Fruit fly (Drosophila melanogaster) S2 (cell line): ENCODE results near the gene unc-119.

ENCODE experiments used
- CG8478 ChIP-seq: fragments of >200 bp; optimal IDR thresholded peaks from 2 replicates; lab custom pipeline; 2018
- CTCF ChIP-seq, 2 experiments: fragments of >200 bp; optimal IDR thresholded peaks; 2 replicates each; lab custom pipeline; 2018

DNA sequence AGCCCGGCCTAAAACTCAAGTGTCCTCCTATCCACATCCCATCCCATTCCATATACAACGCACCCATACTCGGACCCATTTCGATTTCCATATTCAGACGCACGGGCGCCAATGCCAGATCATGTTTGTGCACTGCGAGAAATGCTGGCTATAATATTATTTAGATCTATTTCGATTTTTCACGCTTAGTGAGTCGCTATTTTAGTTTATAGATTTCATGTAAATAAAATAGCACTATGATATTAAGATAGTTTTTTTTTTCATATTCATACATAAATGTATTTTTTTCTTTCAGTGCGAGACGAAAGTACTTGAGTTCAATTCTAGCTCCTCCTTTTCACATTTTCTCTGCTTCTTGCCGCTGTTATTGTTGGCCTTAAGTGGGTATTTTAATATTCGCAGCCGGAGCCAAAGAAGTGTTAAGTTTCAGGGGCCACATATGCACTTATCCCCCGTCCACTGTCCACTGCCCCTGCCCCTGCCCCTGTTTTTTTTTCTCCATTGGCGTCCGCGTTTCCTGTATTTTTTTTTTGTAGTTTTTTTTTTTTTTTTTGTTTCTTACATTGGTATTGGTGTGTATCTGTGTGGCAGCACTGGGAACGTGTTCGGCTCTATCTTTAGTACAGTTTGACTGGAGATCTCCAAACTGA is 877 bp upstream of the unc-119 start:
- TF ChIP-seq CG8478 (lab: Kevin White, UChicago) (no peak), CTCF (optimal IDR thresholded peaks at IDR 0.05; lab: Kevin White, UChicago) (no peak)
